Worm (Caenorhabditis elegans): ENCODE results near the gene egas-4.

DNA sequence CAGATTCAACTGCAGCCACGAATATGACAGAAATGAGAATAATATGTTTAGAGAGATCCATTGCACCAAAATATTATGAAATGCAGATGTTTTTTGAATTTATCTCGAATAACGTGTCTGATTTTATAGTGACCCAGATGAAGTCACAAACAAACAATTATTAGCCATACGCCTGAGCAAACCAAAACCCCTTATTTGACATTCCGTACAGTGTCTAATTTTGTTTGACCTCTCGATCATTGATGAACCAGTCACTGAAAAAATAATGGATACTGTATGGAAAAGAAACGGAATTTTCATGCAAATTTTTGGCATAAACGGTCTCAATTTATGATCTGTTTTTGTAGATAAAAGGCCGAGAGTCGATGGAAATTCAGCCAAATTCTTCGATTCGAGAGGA lies 18.5 kb upstream of the egas-4 start, which contains the start of the genes R05G6.9 and R05G6.3:
- no peak for TF ChIP-seq zfp-3 (GFP tag; conservative IDR thresholded peaks at IDR 0.05)
- no peak for TF ChIP-seq egl-27 (tag; optimal IDR thresholded peaks at IDR 0.05)
- no peak for TF ChIP-seq nhr-237 (tag; optimal IDR thresholded peaks at IDR 0.05)
- TF ChIP-seq egl-43 (GFP tag; IDR thresholded peaks at IDR 0.05): no peak
- TF ChIP-seq ces-1 (GFP tag; optimal IDR thresholded peaks at IDR 0.05): no peak
- no peak for TF ChIP-seq ceh-28 (tag; optimal IDR thresholded peaks at IDR 0.05)
- no peak for TF ChIP-seq mep-1 (tag; optimal IDR thresholded peaks at IDR 0.05)
- no peak for TF ChIP-seq lin-39 (tag; optimal IDR thresholded peaks at IDR 0.05)
- no peak for TF ChIP-seq zag-1 (tag; optimal IDR thresholded peaks at IDR 0.05)
- no peak for TF ChIP-seq F49E8.2 (tag; optimal IDR thresholded peaks at IDR 0.05; ENCODE audit: borderline replicate concordance)
